Worm (Caenorhabditis elegans): ENCODE results near the gene C02D5.2.

The C02D5.2 gene

ce11 chrIII:8524773-8525172 lies 32.4 kb upstream of the C02D5.2 start, which contains the start of gene idpp-15:
idpp-15 (plus strand) TSS chrIII:8525073.
- TF ChIP-seq daf-16 (GFP tag; optimal IDR thresholded peaks at IDR 0.05) (no peak), daf-16 (tag; optimal IDR thresholded peaks at IDR 0.05) (no peak), nhr-77 (tag; optimal IDR thresholded peaks at IDR 0.05) (no peak), nhr-10 (tag; optimal IDR thresholded peaks at IDR 0.05) (no peak), nhr-25 (tag; optimal IDR thresholded peaks at IDR 0.05; ENCODE audit: borderline replicate concordance, insufficient read depth) (no peak), hlh-30 (tag; optimal IDR thresholded peaks at IDR 0.05; ENCODE audit: insufficient read depth) (no peak), lim-7 (GFP tag; IDR thresholded peaks at IDR 0.05) (no peak), dmd-8 (GFP tag; IDR thresholded peaks at IDR 0.05) (no peak), mdl-1 (tag; optimal IDR thresholded peaks at IDR 0.05) (no peak), lin-38 (GFP tag; IDR thresholded peaks at IDR 0.05) (no peak), ctbp-1 (GFP tag; IDR thresholded peaks at IDR 0.05) (no peak), unc-39 (tag; optimal IDR thresholded peaks at IDR 0.05) (no peak), zag-1 (tag; optimal IDR thresholded peaks at IDR 0.05) (no peak), Y5F2A.4 (GFP tag; optimal IDR thresholded peaks at IDR 0.05) (no peak), dmd-6 (GFP tag; IDR thresholded peaks at IDR 0.05) (no peak), rbr-2 (tag; optimal IDR thresholded peaks at IDR 0.05) (no peak), pha-4 (GFP tag; IDR thresholded peaks at IDR 0.05) (no peak), pha-4 (tag; optimal IDR thresholded peaks at IDR 0.05) (no peak), zfp-3 (GFP tag; conservative IDR thresholded peaks at IDR 0.05) (no peak), spr-3 (GFP tag; optimal IDR thresholded peaks at IDR 0.05) (no peak)

- TF ChIP-seq F44E2.7 (GFP tag; IDR thresholded peaks at IDR 0.05), result no peak
- TF ChIP-seq ceh-82 (tag; optimal IDR thresholded peaks at IDR 0.05), result no peak
- TF ChIP-seq cey-2 (tag; optimal IDR thresholded peaks at IDR 0.05; ENCODE audit: borderline replicate concordance, insufficient read depth), result no peak
- no peak for TF ChIP-seq dmd-6 (GFP tag; IDR thresholded peaks at IDR 0.05)
- TF ChIP-seq skn-1 (tag; optimal IDR thresholded peaks at IDR 0.05), result no peak
- TF ChIP-seq D1046.2 (GFP tag; IDR thresholded peaks at IDR 0.05), result no peak
- no peak for TF ChIP-seq spr-3 (GFP tag; optimal IDR thresholded peaks at IDR 0.05)
- TF ChIP-seq aha-1 (tag), result peak; percentile 10
- TF ChIP-seq madf-9 (GFP tag; conservative IDR thresholded peaks at IDR 0.05), result 0 out of 2 replicates have a peak, but pooled peaks have one; percentile 34
- no peak for TF ChIP-seq nhr-237 (tag; optimal IDR thresholded peaks at IDR 0.05)
- TF ChIP-seq ctbp-1 (GFP tag; IDR thresholded peaks at IDR 0.05), result no peak
- no peak for TF ChIP-seq daf-8 (GFP tag; IDR thresholded peaks at IDR 0.05)
- no peak for TF ChIP-seq unc-130 (GFP tag; optimal IDR thresholded peaks at IDR 0.05)
- TF ChIP-seq saeg-2 (GFP tag; IDR thresholded peaks at IDR 0.05), result no peak
- no peak for TF ChIP-seq lin-1 (GFP tag; IDR thresholded peaks at IDR 0.05)
- TF ChIP-seq mxl-2 (GFP tag; conservative IDR thresholded peaks at IDR 0.05), result no peak
- TF ChIP-seq ZK337.2 (GFP tag; IDR thresholded peaks at IDR 0.05), result 0 out of 2 replicates have a peak, but pooled peaks have one; percentile 34
- TF ChIP-seq T20F7.1 (GFP tag; optimal IDR thresholded peaks at IDR 0.05), result no peak
- peak; percentile 53 for TF ChIP-seq dpl-1 (GFP tag; optimal IDR thresholded peaks at IDR 0.05)
- no peak for TF ChIP-seq nhr-28 (tag; optimal IDR thresholded peaks at IDR 0.05)
- TF ChIP-seq ama-1 (optimal IDR thresholded peaks at IDR 0.05), result no peak
- no peak for TF ChIP-seq F49E8.2 (tag; optimal IDR thresholded peaks at IDR 0.05; ENCODE audit: borderline replicate concordance)
- TF ChIP-seq mep-1 (tag; optimal IDR thresholded peaks at IDR 0.05), result peak; percentile 57
- no peak for TF ChIP-seq pqm-1 (tag; optimal IDR thresholded peaks at IDR 0.05)
- peak; percentile 40 for TF ChIP-seq rbr-2 (tag; optimal IDR thresholded peaks at IDR 0.05)
- no peak for TF ChIP-seq unc-39 (tag; optimal IDR thresholded peaks at IDR 0.05)
- TF ChIP-seq nhr-10 (tag; optimal IDR thresholded peaks at IDR 0.05), result no peak
- no peak for TF ChIP-seq F10B5.3 (tag; optimal IDR thresholded peaks at IDR 0.05)
- TF ChIP-seq lim-7 (GFP tag; IDR thresholded peaks at IDR 0.05), result no peak
- no peak for TF ChIP-seq ceh-28 (tag; optimal IDR thresholded peaks at IDR 0.05)
- TF ChIP-seq ztf-7 (tag; optimal IDR thresholded peaks at IDR 0.05), result no peak
- no peak for TF ChIP-seq daf-12 (tag; optimal IDR thresholded peaks at IDR 0.05)
- peak; percentile 3 for TF ChIP-seq fkh-10 (GFP tag; optimal IDR thresholded peaks at IDR 0.05)
- TF ChIP-seq lin-29 (GFP tag; IDR thresholded peaks at IDR 0.05), result no peak
- no peak for TF ChIP-seq pha-4 (GFP tag; IDR thresholded peaks at IDR 0.05)
- TF ChIP-seq pha-4 (tag; optimal IDR thresholded peaks at IDR 0.05), result no peak
- no peak for TF ChIP-seq egl-27 (tag; optimal IDR thresholded peaks at IDR 0.05)
- no peak for TF ChIP-seq lir-3 (tag; optimal IDR thresholded peaks at IDR 0.05)
- TF ChIP-seq madf-5 (GFP tag; IDR thresholded peaks at IDR 0.05), result no peak
- peak; percentile 43 for TF ChIP-seq hlh-11 (tag; optimal IDR thresholded peaks at IDR 0.05)
Observed at ce11 chrIII:8529002-8529401, 28.1 kb upstream of the C02D5.2 start.

Data from whole organism, L4 larva.